Worm (Caenorhabditis elegans) whole organism, midembryonic: ENCODE data around the gene T01H3.5.

Experiments used
- T22C8.4 ChIP-seq: fragments of 200-800 bp; sonication (Bioruptor generic); IDR thresholded peaks from 2 replicates; pipeline ENCODE4 v1.3.6; 2022; ENCODE audit warnings: missing genetic modification characterization, missing compliant biosample characterization
- cog-1 ChIP-seq: sonication (generic microtip); optimal IDR thresholded peaks from 2 replicates; lab custom pipeline; 2016; ENCODE audit warnings: missing genetic modification characterization, missing compliant biosample characterization
- flt-1 ChIP-seq: fragments of 200-800 bp; sonication (Bioruptor generic); IDR thresholded peaks from 2 replicates; pipeline ENCODE4 v1.3.6; 2022; ENCODE audit warnings: missing genetic modification characterization, missing compliant biosample characterization
- klf-2 ChIP-seq: fragments of 200-800 bp; sonication (Bioruptor generic); conservative IDR thresholded peaks from 2 replicates; pipeline ENCODE4 v1.3.6; 2022; ENCODE audit warnings: missing genetic modification reagents, missing genetic modification characterization, missing compliant biosample characterization
- med-1 ChIP-seq: sonication (generic microtip); optimal IDR thresholded peaks from 2 replicates; lab custom pipeline; 2017; ENCODE audit warnings: missing genetic modification characterization, mild to moderate bottlenecking, missing compliant biosample characterization, antibody characterized with exemption, missing genetic modification reagents; ENCODE audit not compliant: insufficient read depth
- ztf-23 ChIP-seq: fragments of 200-800 bp; sonication (Bioruptor generic); IDR thresholded peaks from 2 replicates; pipeline ENCODE4 v1.3.6; 2022; ENCODE audit warnings: missing genetic modification reagents, missing genetic modification characterization, missing compliant biosample characterization
- ztf-29 ChIP-seq: fragments of 200-800 bp; sonication (Bioruptor generic); IDR thresholded peaks from 2 replicates; pipeline ENCODE4 v1.3.6; 2022; ENCODE audit warnings: missing genetic modification reagents, missing genetic modification characterization, missing compliant biosample characterization

ce11 chrII:7836613-7837226 is 42.7 kb upstream of the T01H3.5 start:
- TF ChIP-seq T22C8.4 (GFP tag; lab: Robert Waterston, UW) (no peak), ztf-29 (GFP tag; lab: Robert Waterston, UW) (no peak), klf-2 (GFP tag; lab: Robert Waterston, UW) (no peak), cog-1 (tag; lab: Kevin White, UChicago) (no peak), med-1 (GFP tag; lab: Kevin White, UChicago) (no peak), flt-1 (GFP tag; lab: Robert Waterston, UW) (no peak), ztf-23 (GFP tag; lab: Robert Waterston, UW) (no peak)
